Fruit fly (Drosophila melanogaster) whole organism, embryonic: ENCODE measurements around the gene CG33341.

Experiments used
- Atf-2 ChIP-seq: fragments of 200-800 bp; sonication (Bioruptor generic); optimal IDR thresholded peaks from 2 replicates; lab custom pipeline; 2016; ENCODE audit warnings: missing biosample characterization, missing genetic modification characterization
- CG10147 ChIP-seq: fragments of 200-800 bp; sonication (Bioruptor generic); optimal IDR thresholded peaks from 2 replicates; lab custom pipeline; 2019; ENCODE audit warnings: missing biosample characterization, mild to moderate bottlenecking, missing genetic modification characterization, moderate library complexity
- CG12942 ChIP-seq: fragments of 200-800 bp; sonication (Bioruptor generic); optimal IDR thresholded peaks from 3 replicates; lab custom pipeline; 2016; ENCODE audit warnings: missing biosample characterization, missing genetic modification characterization
- CG14014 ChIP-seq: fragments of 200-800 bp; sonication (Bioruptor generic); IDR thresholded peaks from 2 replicates; pipeline ENCODE4 v1.3.6; 2022; ENCODE audit warnings: missing biosample characterization, missing genetic modification characterization
- CG14441 ChIP-seq: fragments of 200-800 bp; sonication (Bioruptor generic); IDR thresholded peaks from 2 replicates; pipeline ENCODE4 v1.3.6; 2022; ENCODE audit warnings: missing biosample characterization, missing genetic modification characterization
- CG14860 ChIP-seq: fragments of 200-800 bp; sonication (Bioruptor generic); IDR thresholded peaks from 3 replicates; pipeline ENCODE4 v1.3.6; 2022; ENCODE audit warnings: missing biosample characterization, missing genetic modification characterization; ENCODE audit not compliant: partially characterized antibody
- CG16863 ChIP-seq: fragments of 200-800 bp; sonication (Bioruptor generic); optimal IDR thresholded peaks from 3 replicates; lab custom pipeline; 2016; ENCODE audit warnings: missing biosample characterization, missing genetic modification characterization
- CG17361 ChIP-seq: fragments of 200-800 bp; sonication (Bioruptor generic); IDR thresholded peaks from 3 replicates; pipeline ENCODE4 v1.3.6; 2022; ENCODE audit warnings: missing biosample characterization, missing genetic modification characterization
- CG17802 ChIP-seq: fragments of 200-800 bp; sonication (Bioruptor generic); optimal IDR thresholded peaks from 2 replicates; lab custom pipeline; 2018; ENCODE audit warnings: missing biosample characterization, mild to moderate bottlenecking, missing genetic modification characterization, moderate library complexity
- CG18619 ChIP-seq: fragments of 200-800 bp; sonication (Bioruptor generic); optimal IDR thresholded peaks from 3 replicates; lab custom pipeline; 2017; ENCODE audit warnings: missing biosample characterization, mild to moderate bottlenecking, missing genetic modification characterization
- CG2875 ChIP-seq: fragments of 200-800 bp; sonication (Bioruptor generic); optimal IDR thresholded peaks from 2 replicates; lab custom pipeline; 2017; ENCODE audit warnings: missing biosample characterization, mild to moderate bottlenecking, missing genetic modification characterization, missing genetic modification reagents
- CG30431 ChIP-seq: fragments of 200-800 bp; sonication (Bioruptor generic); optimal IDR thresholded peaks from 2 replicates; lab custom pipeline; 2017; ENCODE audit warnings: missing biosample characterization, missing genetic modification characterization
- CG32767 ChIP-seq: fragments of 200-800 bp; sonication (Bioruptor generic); IDR thresholded peaks from 2 replicates; pipeline ENCODE4 v1.3.6; 2022; ENCODE audit warnings: missing biosample characterization, missing genetic modification characterization
- CG34224 ChIP-seq: fragments of 200-800 bp; sonication (Bioruptor generic); IDR thresholded peaks from 3 replicates; pipeline ENCODE4 v1.3.6; 2022; ENCODE audit warnings: missing biosample characterization, missing genetic modification characterization; ENCODE audit not compliant: partially characterized antibody
- CG4730 ChIP-seq: fragments of 200-800 bp; sonication (Bioruptor generic); IDR thresholded peaks from 2 replicates; pipeline ENCODE4 v1.3.6; 2022; ENCODE audit warnings: missing biosample characterization, missing genetic modification characterization
- CG7271 ChIP-seq: fragments of 200-800 bp; sonication (Bioruptor generic); optimal IDR thresholded peaks from 2 replicates; lab custom pipeline; 2018; ENCODE audit warnings: missing biosample characterization, mild to moderate bottlenecking, missing genetic modification characterization, moderate library complexity
- CG7556 ChIP-seq: fragments of 200-800 bp; sonication (Bioruptor generic); optimal IDR thresholded peaks from 2 replicates; lab custom pipeline; 2017; ENCODE audit warnings: missing biosample characterization, mild to moderate bottlenecking, missing genetic modification characterization
- CG9437 ChIP-seq: fragments of 200-800 bp; sonication (Bioruptor generic); optimal IDR thresholded peaks from 2 replicates; lab custom pipeline; 2018; ENCODE audit warnings: missing biosample characterization, mild to moderate bottlenecking, missing genetic modification characterization
- CG9609 ChIP-seq: fragments of 200-800 bp; sonication (Bioruptor generic); optimal IDR thresholded peaks from 3 replicates; lab custom pipeline; 2016; ENCODE audit warnings: missing biosample characterization, missing genetic modification characterization
- E2f1 ChIP-seq: fragments of 200-800 bp; sonication (Bioruptor generic); IDR thresholded peaks from 2 replicates; pipeline ENCODE4 v1.3.6; 2022; ENCODE audit warnings: missing biosample characterization, missing genetic modification characterization
- Eip74EF ChIP-seq, 2 experiments: fragments of 200-800 bp in 1 of 2; fragments of >200 bp in 1 of 2; sonication (Bioruptor generic) in 1 of 2; optimal IDR thresholded peaks; 2 replicates each; lab custom pipeline; 2017 to 2019; ENCODE audit warnings: missing biosample characterization in 2 of 2, missing genetic modification characterization in 2 of 2, mild to moderate bottlenecking in 1 of 2, moderate library complexity in 1 of 2
- GATAe ChIP-seq: fragments of 200-800 bp; sonication (Bioruptor generic); conservative IDR thresholded peaks from 2 replicates; pipeline ENCODE4 v1.3.6; 2022; ENCODE audit warnings: missing biosample characterization, missing genetic modification characterization
- HLH4C ChIP-seq: fragments of 200-800 bp; sonication (Bioruptor generic); IDR thresholded peaks from 3 replicates; pipeline ENCODE4 v1.3.6; 2022; ENCODE audit warnings: missing biosample characterization, missing genetic modification characterization; ENCODE audit not compliant: partially characterized antibody
- HmgD ChIP-seq: fragments of 200-800 bp; sonication (Bioruptor generic); optimal IDR thresholded peaks from 3 replicates; lab custom pipeline; 2016; ENCODE audit warnings: missing biosample characterization, missing genetic modification characterization
- MTF-1 ChIP-seq: fragments of 200-800 bp; sonication (Bioruptor generic); optimal IDR thresholded peaks from 2 replicates; lab custom pipeline; 2018; ENCODE audit warnings: missing biosample characterization, mild to moderate bottlenecking, missing genetic modification characterization, borderline replicate concordance
- Mrtf ChIP-seq: fragments of 200-800 bp; sonication (Bioruptor generic); IDR thresholded peaks from 3 replicates; pipeline ENCODE4 v1.3.6; 2022; ENCODE audit warnings: missing biosample characterization, missing genetic modification characterization
- NK7.1 ChIP-seq: fragments of 200-800 bp; sonication (Bioruptor generic); optimal IDR thresholded peaks from 3 replicates; lab custom pipeline; 2016; ENCODE audit warnings: missing biosample characterization, missing genetic modification characterization
- Nf-YA ChIP-seq: fragments of 200-800 bp; sonication (Bioruptor generic); IDR thresholded peaks from 2 replicates; pipeline ENCODE4 v1.3.6; 2022; ENCODE audit warnings: missing biosample characterization, missing genetic modification characterization
- Optix ChIP-seq: fragments of 200-800 bp; sonication (Bioruptor generic); IDR thresholded peaks from 3 replicates; pipeline ENCODE4 v1.3.6; 2022; ENCODE audit warnings: missing biosample characterization, missing genetic modification characterization
- Side ChIP-seq: fragments of 200-800 bp; sonication (Bioruptor generic); optimal IDR thresholded peaks from 2 replicates; lab custom pipeline; 2016; ENCODE audit warnings: missing biosample characterization, missing genetic modification characterization
- Vsx1 ChIP-seq: fragments of 200-800 bp; sonication (Bioruptor generic); optimal IDR thresholded peaks from 2 replicates; lab custom pipeline; 2017; ENCODE audit warnings: missing biosample characterization, mild to moderate bottlenecking, missing genetic modification characterization, missing genetic modification reagents
- ato ChIP-seq: fragments of 200-800 bp; sonication (Bioruptor generic); IDR thresholded peaks from 2 replicates; pipeline ENCODE4 v1.3.6; 2022; ENCODE audit warnings: missing biosample characterization, missing genetic modification characterization; ENCODE audit not compliant: partially characterized antibody
- cas ChIP-seq: fragments of 200-800 bp; sonication (Bioruptor generic); IDR thresholded peaks from 2 replicates; pipeline ENCODE4 v1.3.6; 2022; ENCODE audit warnings: missing biosample characterization, missing genetic modification characterization
- crp ChIP-seq, 2 experiments: fragments of 200-800 bp; sonication (Bioruptor generic); optimal IDR thresholded peaks; 2 replicates in 1 of 2; 3 replicates in 1 of 2; lab custom pipeline; 2017; ENCODE audit warnings: missing biosample characterization in 2 of 2, missing genetic modification characterization in 2 of 2, mild to moderate bottlenecking in 1 of 2, moderate library complexity in 1 of 2
- dimm ChIP-seq: fragments of 200-800 bp; sonication (Bioruptor generic); IDR thresholded peaks from 2 replicates; pipeline ENCODE4 v1.3.6; 2022; ENCODE audit warnings: missing biosample characterization, missing genetic modification characterization
- ems ChIP-seq: fragments of 200-800 bp; sonication (Bioruptor generic); optimal IDR thresholded peaks from 3 replicates; lab custom pipeline; 2016; ENCODE audit warnings: missing biosample characterization, missing genetic modification characterization
- fru ChIP-seq: fragments of >200 bp; optimal IDR thresholded peaks from 2 replicates; lab custom pipeline; 2017
- kay ChIP-seq: fragments of 200-800 bp; sonication (Bioruptor generic); optimal IDR thresholded peaks from 2 replicates; lab custom pipeline; 2016; ENCODE audit warnings: missing biosample characterization, missing genetic modification characterization
- ken ChIP-seq: fragments of 200-800 bp; sonication (Bioruptor generic); IDR thresholded peaks from 3 replicates; pipeline ENCODE4 v1.3.6; 2022; ENCODE audit warnings: missing biosample characterization, missing genetic modification characterization
- klu ChIP-seq: fragments of 200-800 bp; sonication (Bioruptor generic); IDR thresholded peaks from 2 replicates; pipeline ENCODE4 v1.3.6; 2022; ENCODE audit warnings: missing biosample characterization, missing genetic modification characterization
- kni ChIP-seq: fragments of 200-800 bp; sonication (Bioruptor generic); optimal IDR thresholded peaks from 3 replicates; lab custom pipeline; 2017; ENCODE audit warnings: mild to moderate bottlenecking, missing biosample characterization, missing genetic modification reagents, missing genetic modification characterization
- lab ChIP-seq: fragments of 200-800 bp; sonication (Bioruptor generic); optimal IDR thresholded peaks from 3 replicates; lab custom pipeline; 2017; ENCODE audit warnings: missing biosample characterization, missing genetic modification characterization, mild to moderate bottlenecking, moderate library complexity, missing genetic modification reagents
- pb ChIP-seq: fragments of 200-800 bp; sonication (Bioruptor generic); optimal IDR thresholded peaks from 3 replicates; lab custom pipeline; 2016; ENCODE audit warnings: missing biosample characterization, missing genetic modification characterization
- pho ChIP-seq: fragments of 200-800 bp; sonication (Bioruptor generic); optimal IDR thresholded peaks from 2 replicates; lab custom pipeline; 2016; ENCODE audit warnings: missing biosample characterization, missing genetic modification characterization
- sens-2 ChIP-seq: fragments of 200-800 bp; sonication (Bioruptor generic); IDR thresholded peaks from 2 replicates; pipeline ENCODE4 v1.3.6; 2022; ENCODE audit warnings: missing biosample characterization, missing genetic modification characterization
- sisA ChIP-seq: fragments of 200-800 bp; sonication (Bioruptor generic); IDR thresholded peaks from 2 replicates; pipeline ENCODE4 v1.3.6; 2022; ENCODE audit warnings: missing biosample characterization, missing genetic modification characterization
- so ChIP-seq: fragments of 200-800 bp; sonication (Bioruptor generic); IDR thresholded peaks from 3 replicates; pipeline ENCODE4 v1.3.6; 2022; ENCODE audit warnings: missing biosample characterization, missing genetic modification characterization
- trh ChIP-seq: fragments of 200-800 bp; sonication (Bioruptor generic); optimal IDR thresholded peaks from 2 replicates; lab custom pipeline; 2016; ENCODE audit warnings: missing biosample characterization, missing genetic modification characterization
- tup ChIP-seq: fragments of 200-800 bp; sonication (Bioruptor generic); optimal IDR thresholded peaks from 2 replicates; lab custom pipeline; 2016; ENCODE audit warnings: missing biosample characterization, mild to moderate bottlenecking, missing genetic modification characterization, moderate library complexity
- zfh1 ChIP-seq: fragments of 200-800 bp; sonication (Bioruptor generic); IDR thresholded peaks from 3 replicates; pipeline ENCODE4 v1.3.6; 2022; ENCODE audit warnings: missing biosample characterization, missing genetic modification characterization

The CG33341 gene

dm6 chr3R:24348420-24349190, 19.6 kb upstream of the CG33341 start, which contains the start of the genes CG5746 and CG6454 (continued):
- TF ChIP-seq crp (GFP tag; optimal IDR thresholded peaks at IDR 0.05; lab: Kevin White, UChicago) (no peak), CG7556 (no peak), pho (peak; percentile 77), HmgD (GFP tag; lab: Kevin White, UChicago) (no peak), CG17361 (no peak), Nf-YA (GFP tag; lab: Robert Waterston, UW) (no peak), GATAe (GFP tag; lab: Robert Waterston, UW) (no peak), CG30431 (no peak), ems (GFP tag; lab: Kevin White, UChicago) (peak; percentile 40), pb (GFP tag; lab: Kevin White, UChicago) (no peak), CG4730 (GFP tag; lab: Robert Waterston, UW) (no peak), NK7.1 (GFP tag; lab: Kevin White, UChicago) (no peak), CG2875 (GFP tag; lab: Kevin White, UChicago) (no peak), CG32767 (GFP tag; lab: Robert Waterston, UW) (peak; percentile 33; the same call in 1 of the 2 replicates), trh (GFP tag; lab: Kevin White, UChicago) (no peak), fru (lab: Kevin White, UChicago) (no peak), CG7271 (no peak), CG14441 (GFP tag; lab: Robert Waterston, UW) (no peak), sisA (GFP tag; lab: Robert Waterston, UW) (peak; percentile 26; the same call in 1 of the 2 replicates), CG34224 (GFP tag; lab: Robert Waterston, UW) (no peak), lab (GFP tag; lab: Kevin White, UChicago) (no peak), zfh1 (GFP tag; lab: Robert Waterston, UW) (peak; percentile 35; the same call in 1 of the 3 replicates), CG16863 (GFP tag; lab: Kevin White, UChicago) (peak; percentile 56), so (no peak), E2f1 (GFP tag; lab: Robert Waterston, UW) (0 out of 2 replicates have a peak, but pooled peaks have one; percentile 19), CG14860 (GFP tag; lab: Robert Waterston, UW) (no peak), CG12942 (GFP tag; lab: Kevin White, UChicago) (peak; percentile 69), dimm (no peak), CG9609 (peak; percentile 73), Vsx1 (no peak), CG17802 (tag; lab: Kevin White, UChicago) (peak; percentile 11), CG10147 (GFP tag; lab: Kevin White, UChicago) (no peak), cas (GFP tag; lab: Robert Waterston, UW) (no peak), kni (GFP tag; lab: Kevin White, UChicago) (no peak), CG14014 (GFP tag; lab: Robert Waterston, UW) (0 out of 2 replicates have a peak, but pooled peaks have one; percentile 25), Optix (GFP tag; lab: Robert Waterston, UW) (no peak), kay (GFP tag; lab: Kevin White, UChicago) (no peak), tup (GFP tag; lab: Kevin White, UChicago) (no peak), ato (GFP tag; lab: Robert Waterston, UW) (no peak), Mrtf (GFP tag; lab: Robert Waterston, UW) (no peak), Atf-2 (GFP tag; lab: Kevin White, UChicago) (peak; percentile 51), klu (GFP tag; lab: Robert Waterston, UW) (0 out of 2 replicates have a peak, but pooled peaks have one; percentile 30), CG18619 (GFP tag; lab: Kevin White, UChicago) (peak; percentile 62), Side (GFP tag; lab: Kevin White, UChicago) (peak; percentile 28), MTF-1 (GFP tag; lab: Kevin White, UChicago) (no peak), HLH4C (GFP tag; lab: Robert Waterston, UW) (no peak), sens-2 (GFP tag; lab: Robert Waterston, UW) (no peak), CG9437 (GFP tag; lab: Kevin White, UChicago) (peak; percentile 70), Eip74EF (GFP tag; optimal IDR thresholded peaks at IDR 0.05; lab: Kevin White, UChicago) (no peak), ken (GFP tag; lab: Robert Waterston, UW) (no peak)
